Fruit fly (Drosophila melanogaster) whole organism, embryonic: ENCODE results near the gene Swip-1.

Source experiments
- Blimp-1 ChIP-seq: fragments of 200-800 bp; sonication (Bioruptor generic); optimal IDR thresholded peaks from 3 replicates; lab custom pipeline; 2018; ENCODE audit warnings: missing biosample characterization, missing genetic modification characterization, mild to moderate bottlenecking, moderate library complexity, missing genetic modification reagents
- CG10979 ChIP-seq: fragments of 200-800 bp; sonication (Bioruptor generic); optimal IDR thresholded peaks from 2 replicates; lab custom pipeline; 2018; ENCODE audit warnings: missing biosample characterization, mild to moderate bottlenecking, missing genetic modification characterization, moderate library complexity
- CG11504 ChIP-seq: fragments of 200-800 bp; sonication (Bioruptor generic); optimal IDR thresholded peaks from 3 replicates; lab custom pipeline; 2019; ENCODE audit warnings: missing biosample characterization, mild to moderate bottlenecking, missing genetic modification characterization, moderate library complexity
- CG15696 ChIP-seq: fragments of 200-800 bp; sonication (Bioruptor generic); optimal IDR thresholded peaks from 2 replicates; lab custom pipeline; 2019; ENCODE audit warnings: missing biosample characterization, mild to moderate bottlenecking, missing genetic modification characterization, moderate library complexity
- CG17328 ChIP-seq: fragments of 200-800 bp; sonication (Bioruptor generic); IDR thresholded peaks from 2 replicates; pipeline ENCODE4 v1.3.6; 2022; ENCODE audit warnings: missing biosample characterization, missing genetic modification characterization
- CG17568 ChIP-seq: fragments of 200-800 bp; sonication (Bioruptor generic); optimal IDR thresholded peaks from 2 replicates; lab custom pipeline; 2018; ENCODE audit warnings: missing biosample characterization, mild to moderate bottlenecking, missing genetic modification characterization, moderate library complexity
- CG18599 ChIP-seq: fragments of 200-800 bp; sonication (Bioruptor generic); optimal IDR thresholded peaks from 3 replicates; lab custom pipeline; 2017; ENCODE audit warnings: missing biosample characterization, missing genetic modification characterization, mild to moderate bottlenecking, moderate library complexity, missing genetic modification reagents
- CG31224 ChIP-seq: fragments of 200-800 bp; sonication (Bioruptor generic); IDR thresholded peaks from 2 replicates; pipeline ENCODE4 v1.3.6; 2022; ENCODE audit warnings: missing biosample characterization, missing genetic modification characterization
- CG3407 ChIP-seq: fragments of 200-800 bp; sonication (Bioruptor generic); optimal IDR thresholded peaks from 2 replicates; lab custom pipeline; 2018; ENCODE audit warnings: missing biosample characterization, mild to moderate bottlenecking, missing genetic modification characterization
- CG42726 ChIP-seq: fragments of 200-800 bp; sonication (Bioruptor generic); IDR thresholded peaks from 2 replicates; pipeline ENCODE4 v1.3.6; 2022; ENCODE audit warnings: missing biosample characterization, missing genetic modification characterization; ENCODE audit not compliant: partially characterized antibody
- CG4820 ChIP-seq: fragments of 200-800 bp; sonication (Bioruptor generic); optimal IDR thresholded peaks from 3 replicates; lab custom pipeline; 2016; ENCODE audit warnings: missing biosample characterization, missing genetic modification characterization
- CG6689 ChIP-seq: fragments of 200-800 bp; sonication (Bioruptor generic); IDR thresholded peaks from 2 replicates; pipeline ENCODE4 v1.3.6; 2022; ENCODE audit warnings: missing biosample characterization, missing genetic modification characterization
- CG6765 ChIP-seq: fragments of 200-800 bp; sonication (Bioruptor generic); optimal IDR thresholded peaks from 3 replicates; lab custom pipeline; 2017; ENCODE audit warnings: missing biosample characterization, mild to moderate bottlenecking, missing genetic modification characterization
- CG6791 ChIP-seq: fragments of 200-800 bp; sonication (Bioruptor generic); IDR thresholded peaks from 3 replicates; pipeline ENCODE4 v1.3.6; 2022; ENCODE audit warnings: missing biosample characterization, missing genetic modification characterization; ENCODE audit not compliant: partially characterized antibody
- CG7786 ChIP-seq: fragments of 200-800 bp; sonication (Bioruptor generic); optimal IDR thresholded peaks from 2 replicates; lab custom pipeline; 2016; ENCODE audit warnings: missing biosample characterization, missing genetic modification characterization
- CG8359 ChIP-seq: fragments of 200-800 bp; sonication (Bioruptor generic); optimal IDR thresholded peaks from 2 replicates; lab custom pipeline; 2017; ENCODE audit warnings: missing biosample characterization, mild to moderate bottlenecking, missing genetic modification characterization, borderline replicate concordance
- CG9609 ChIP-seq: fragments of 200-800 bp; sonication (Bioruptor generic); optimal IDR thresholded peaks from 3 replicates; lab custom pipeline; 2016; ENCODE audit warnings: missing biosample characterization, missing genetic modification characterization
- Dip2 ChIP-seq: fragments of 200-800 bp; sonication (Bioruptor generic); IDR thresholded peaks from 2 replicates; pipeline ENCODE4 v1.3.6; 2022; ENCODE audit warnings: missing biosample characterization, missing genetic modification characterization
- Drgx ChIP-seq: fragments of 200-800 bp; sonication (Bioruptor generic); IDR thresholded peaks from 2 replicates; pipeline ENCODE4 v1.3.6; 2022; ENCODE audit warnings: missing biosample characterization, missing genetic modification characterization
- Med ChIP-seq: fragments of 200-800 bp; sonication (Bioruptor generic); peaks from one replicate; lab custom pipeline; 2016; ENCODE audit warnings: missing biosample characterization, missing genetic modification characterization, mild to moderate bottlenecking, inconsistent platforms, moderate library complexity
- Meics ChIP-seq: fragments of 200-800 bp; sonication (Bioruptor generic); optimal IDR thresholded peaks from 2 replicates; lab custom pipeline; 2017; ENCODE audit warnings: missing biosample characterization, mild to moderate bottlenecking, missing genetic modification characterization
- Optix ChIP-seq: fragments of 200-800 bp; sonication (Bioruptor generic); IDR thresholded peaks from 3 replicates; pipeline ENCODE4 v1.3.6; 2022; ENCODE audit warnings: missing biosample characterization, missing genetic modification characterization
- Rfx ChIP-seq: fragments of 200-800 bp; sonication (Bioruptor generic); IDR thresholded peaks from 2 replicates; pipeline ENCODE4 v1.3.6; 2022; ENCODE audit warnings: missing biosample characterization, missing genetic modification characterization
- Vsx1 ChIP-seq: fragments of 200-800 bp; sonication (Bioruptor generic); optimal IDR thresholded peaks from 2 replicates; lab custom pipeline; 2017; ENCODE audit warnings: missing biosample characterization, mild to moderate bottlenecking, missing genetic modification characterization, missing genetic modification reagents
- Xrp1 ChIP-seq: fragments of 200-800 bp; sonication (Bioruptor generic); IDR thresholded peaks from 2 replicates; pipeline ENCODE4 v1.3.6; 2022; ENCODE audit warnings: missing biosample characterization, missing genetic modification characterization
- ab ChIP-seq: fragments of 200-800 bp; sonication (Bioruptor generic); optimal IDR thresholded peaks from 2 replicates; lab custom pipeline; 2016; ENCODE audit warnings: missing biosample characterization, missing genetic modification characterization
- ara ChIP-seq: fragments of 200-800 bp; sonication (Bioruptor generic); IDR thresholded peaks from 2 replicates; pipeline ENCODE4 v1.3.6; 2022; ENCODE audit warnings: missing biosample characterization, missing genetic modification characterization
- ato ChIP-seq: fragments of 200-800 bp; sonication (Bioruptor generic); IDR thresholded peaks from 2 replicates; pipeline ENCODE4 v1.3.6; 2022; ENCODE audit warnings: missing biosample characterization, missing genetic modification characterization; ENCODE audit not compliant: partially characterized antibody
- cato ChIP-seq: fragments of 200-800 bp; sonication (Bioruptor generic); optimal IDR thresholded peaks from 2 replicates; lab custom pipeline; 2016; ENCODE audit warnings: missing biosample characterization, missing genetic modification characterization, borderline replicate concordance
- da ChIP-seq: fragments of 200-800 bp; sonication (Bioruptor generic); optimal IDR thresholded peaks from 2 replicates; lab custom pipeline; 2016; ENCODE audit warnings: missing biosample characterization, missing genetic modification characterization
- her ChIP-seq: fragments of 200-800 bp; sonication (Bioruptor generic); optimal IDR thresholded peaks from 2 replicates; lab custom pipeline; 2016; ENCODE audit warnings: missing biosample characterization, missing genetic modification characterization
- kah ChIP-seq: fragments of 200-800 bp; sonication (Bioruptor generic); optimal IDR thresholded peaks from 2 replicates; lab custom pipeline; 2018; ENCODE audit warnings: missing biosample characterization, mild to moderate bottlenecking, missing genetic modification characterization
- lola ChIP-seq, 3 experiments: fragments of >200 bp in 2 of 3; fragments of 200-800 bp in 1 of 3; sonication (Bioruptor generic) in 1 of 3; optimal IDR thresholded peaks; 2 replicates each; lab custom pipeline; 2017 to 2019; ENCODE audit warnings: missing biosample characterization in 3 of 3, missing genetic modification characterization in 3 of 3, mild to moderate bottlenecking in 1 of 3, moderate library complexity in 1 of 3
- lov ChIP-seq, 2 experiments: fragments of 200-800 bp in 1 of 2; fragments of >200 bp in 1 of 2; sonication (Bioruptor generic) in 1 of 2; IDR thresholded peaks in 1 of 2; optimal IDR thresholded peaks in 1 of 2; 2 replicates in 1 of 2; 3 replicates in 1 of 2; pipeline versions ENCODE4 v1.3.6 to Lab custom; 2017 to 2022; ENCODE audit warnings: missing biosample characterization in 1 of 2, missing genetic modification characterization in 1 of 2
- mirr ChIP-seq: fragments of 200-800 bp; sonication (Bioruptor generic); optimal IDR thresholded peaks from 3 replicates; lab custom pipeline; 2018; ENCODE audit warnings: missing biosample characterization, mild to moderate bottlenecking, missing genetic modification characterization
- nmo ChIP-seq: fragments of 200-800 bp; sonication (Bioruptor generic); optimal IDR thresholded peaks from 2 replicates; lab custom pipeline; 2018; ENCODE audit warnings: missing biosample characterization, mild to moderate bottlenecking, missing genetic modification characterization, moderate library complexity
- org-1 ChIP-seq: fragments of 200-800 bp; sonication (Bioruptor generic); optimal IDR thresholded peaks from 2 replicates; lab custom pipeline; 2017; ENCODE audit warnings: missing biosample characterization, missing genetic modification characterization
- pho ChIP-seq: fragments of 200-800 bp; sonication (Bioruptor generic); optimal IDR thresholded peaks from 2 replicates; lab custom pipeline; 2016; ENCODE audit warnings: missing biosample characterization, missing genetic modification characterization
- phol ChIP-seq: fragments of 200-800 bp; sonication (Bioruptor generic); optimal IDR thresholded peaks from 3 replicates; lab custom pipeline; 2018; ENCODE audit warnings: missing biosample characterization, mild to moderate bottlenecking, missing genetic modification characterization, moderate library complexity
- sens ChIP-seq: fragments of 200-800 bp; sonication (Bioruptor generic); peaks from one replicate; lab custom pipeline; 2016; ENCODE audit warnings: missing biosample characterization, missing genetic modification characterization
- tio ChIP-seq: fragments of 200-800 bp; sonication (Bioruptor generic); optimal IDR thresholded peaks from 2 replicates; lab custom pipeline; 2017; ENCODE audit warnings: missing biosample characterization, missing genetic modification characterization, inconsistent platforms
- toy ChIP-seq: fragments of 200-800 bp; sonication (Bioruptor generic); IDR thresholded peaks from 2 replicates; pipeline ENCODE4 v1.3.6; 2022; ENCODE audit warnings: missing biosample characterization, missing genetic modification characterization
- trem ChIP-seq: fragments of 200-800 bp; optimal IDR thresholded peaks from 3 replicates; lab custom pipeline; 2019; ENCODE audit warnings: missing biosample characterization, mild to moderate bottlenecking, missing genetic modification characterization, moderate library complexity
- vvl ChIP-seq: fragments of 200-800 bp; sonication (Bioruptor generic); IDR thresholded peaks from 2 replicates; pipeline ENCODE4 v1.3.6; 2022; ENCODE audit warnings: missing biosample characterization, missing genetic modification characterization
- wor ChIP-seq: fragments of 200-800 bp; sonication (Bioruptor generic); IDR thresholded peaks from 2 replicates; pipeline ENCODE4 v1.3.6; 2022; ENCODE audit warnings: missing biosample characterization, missing genetic modification characterization

Swip-1 gene

dm6 chr2L:18982826-18983758, 4.0 kb downstream of the Swip-1 start (continued):
- TF ChIP-seq CG9609 (GFP tag; lab: Kevin White, UChicago): no peak
- no peak for TF ChIP-seq wor (GFP tag; lab: Robert Waterston, UW)
- no peak for TF ChIP-seq Blimp-1
- TF ChIP-seq ab (GFP tag; lab: Kevin White, UChicago): no peak
- TF ChIP-seq toy: no peak
- peak; percentile 16 for TF ChIP-seq nmo (GFP tag; lab: Kevin White, UChicago)
- no peak for TF ChIP-seq org-1 (GFP tag; lab: Kevin White, UChicago)
- TF ChIP-seq, all 482 proteins: peak for 30

- TF ChIP-seq kah: no peak
- TF ChIP-seq cato: no peak
- TF ChIP-seq lola (GFP tag; optimal IDR thresholded peaks at IDR 0.05; lab: Kevin White, UChicago): peak in 1 of 3 experiments; percentile 40
- TF ChIP-seq CG17568 (GFP tag; lab: Kevin White, UChicago): no peak
- TF ChIP-seq Med: peak; percentile 64
- peak; percentile 36 for TF ChIP-seq Vsx1 (GFP tag; lab: Kevin White, UChicago)
- TF ChIP-seq tio (GFP tag; lab: Kevin White, UChicago): no peak
- TF ChIP-seq phol (tag; lab: Kevin White, UChicago): peak; percentile 56
- peak; percentile 45 for TF ChIP-seq CG17328
- TF ChIP-seq CG6791: no peak
- peak; percentile 18 for TF ChIP-seq CG4820 (GFP tag; lab: Kevin White, UChicago)
- no peak for TF ChIP-seq Rfx (GFP tag; lab: Robert Waterston, UW)
- TF ChIP-seq ara (GFP tag; lab: Robert Waterston, UW): peak; percentile 69; the same call in 1 of the 2 replicates
- no peak for TF ChIP-seq CG31224
- TF ChIP-seq mirr: no peak
- no peak for TF ChIP-seq lov (optimal IDR thresholded peaks at IDR 0.05; lab: Kevin White, UChicago)
- no peak for TF ChIP-seq lov (GFP tag; IDR thresholded peaks at IDR 0.05; lab: Robert Waterston, UW)
- TF ChIP-seq nmo (GFP tag; lab: Kevin White, UChicago): peak; percentile 58
- peak; percentile 32 for TF ChIP-seq trem
- no peak for TF ChIP-seq her (GFP tag; lab: Kevin White, UChicago)
- peak; percentile 47 for TF ChIP-seq CG11504 (tag; lab: Kevin White, UChicago)
- TF ChIP-seq sens (GFP tag; lab: Kevin White, UChicago): peak; percentile 83
- no peak for TF ChIP-seq CG18599 (GFP tag; lab: Kevin White, UChicago)
- TF ChIP-seq CG42726 (GFP tag; lab: Robert Waterston, UW): no peak
- TF ChIP-seq da: no peak
- TF ChIP-seq CG3407 (GFP tag; lab: Kevin White, UChicago): no peak
- peak; percentile 55 for TF ChIP-seq Xrp1 (GFP tag; lab: Robert Waterston, UW)
- no peak for TF ChIP-seq ato
- TF ChIP-seq CG15696 (tag; lab: Kevin White, UChicago): peak; percentile 1
- no peak for TF ChIP-seq pho
- TF ChIP-seq CG6689 (GFP tag; lab: Robert Waterston, UW): peak; percentile 49
- no peak for TF ChIP-seq Optix (GFP tag; lab: Robert Waterston, UW)
- peak; percentile 60; the same call in 1 of the 2 replicates for TF ChIP-seq vvl (GFP tag; lab: Robert Waterston, UW)
- TF ChIP-seq CG7786 (GFP tag; lab: Kevin White, UChicago): no peak
- TF ChIP-seq CG10979 (tag; lab: Kevin White, UChicago): peak; percentile 64
- no peak for TF ChIP-seq CG8359
- TF ChIP-seq CG6765 (GFP tag; lab: Kevin White, UChicago): no peak
- TF ChIP-seq Dip2 (GFP tag; lab: Robert Waterston, UW): no peak
- TF ChIP-seq Drgx (GFP tag; lab: Robert Waterston, UW): peak; percentile 85
- no peak for TF ChIP-seq Meics (GFP tag; lab: Kevin White, UChicago)
Observed at dm6 chr2L:18981947-18982579, 5.0 kb downstream of the Swip-1 start.
